Fruit fly (Drosophila melanogaster): ENCODE measurements around the gene Rac2.

- no peak for TF ChIP-seq CG8478 (optimal IDR thresholded peaks at IDR 0.05)
- TF ChIP-seq CTCF (optimal IDR thresholded peaks at IDR 0.05), result no peak
Measured at dm6 chr3L:7404081-7404480, 30.9 kb downstream of the Rac2 start, which contains the start of gene CG8560.
